Fruit fly (Drosophila melanogaster) S2 (cell line): ENCODE data around the gene CG6709.

Experiments
- CG8478 ChIP-seq: fragments of >200 bp; optimal IDR thresholded peaks from 2 replicates; lab custom pipeline; 2018
- CTCF ChIP-seq, 2 experiments: fragments of >200 bp; optimal IDR thresholded peaks; 2 replicates each; lab custom pipeline; 2018

DNA sequence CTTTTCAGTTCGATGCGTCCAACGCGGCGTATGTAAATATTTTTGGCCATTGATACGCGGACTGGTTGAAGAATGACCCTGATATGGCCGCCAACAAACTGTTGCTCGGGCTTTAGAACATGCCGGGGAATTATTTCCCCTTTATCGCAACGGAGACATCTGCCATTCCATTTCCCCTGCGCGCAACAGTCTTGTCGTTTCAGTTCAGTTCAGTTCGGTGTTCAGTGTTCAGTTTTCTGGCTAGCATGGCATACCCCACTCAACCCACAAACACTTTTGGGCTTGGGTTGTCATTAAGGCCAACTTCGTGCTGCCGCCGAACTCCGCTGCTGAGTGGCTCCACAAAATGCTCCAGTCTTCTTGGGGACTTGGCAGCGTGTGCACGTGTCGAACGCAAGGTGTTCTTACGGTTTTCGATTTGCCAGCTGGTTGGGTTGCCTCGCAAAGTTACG, 13.2 kb upstream of the CG6709 start, which contains the start of gene bma:
- TF ChIP-seq CTCF (optimal IDR thresholded peaks at IDR 0.05; lab: Kevin White, UChicago) (no peak), CG8478 (no peak)
